Worm (Caenorhabditis elegans) whole organism, L1 larva: Measurements from ENCODE around the gene sre-27.
"Not testable (repeated sequence)": the region's sequence is repeated elsewhere in the genome, so short reads cannot be mapped to it uniquely, and the experiment has no call there.

Experiments used
- C34B4.2 ChIP-seq: sonication (generic microtip); optimal IDR thresholded peaks from 2 replicates; lab custom pipeline; 2017; ENCODE audit warnings: mild to moderate bottlenecking, missing genetic modification characterization, missing compliant biosample characterization
- F16B12.6 ChIP-seq: fragments of 150-350 bp; optimal IDR thresholded peaks from 2 replicates; lab custom pipeline; 2014; ENCODE audit warnings: missing biosample characterization, missing genetic modification characterization
- aha-1 ChIP-seq: fragments of 150-350 bp; optimal IDR thresholded peaks from 2 replicates; lab custom pipeline; 2014; ENCODE audit warnings: missing biosample characterization, missing genetic modification characterization
- ceh-8 ChIP-seq: fragments of 200-800 bp; sonication (Bioruptor generic); optimal IDR thresholded peaks from 2 replicates; lab custom pipeline; 2018; ENCODE audit warnings: mild to moderate bottlenecking, missing genetic modification characterization, moderate library complexity, missing compliant biosample characterization
- ceh-88 ChIP-seq: fragments of 200-800 bp; sonication (Bioruptor generic); IDR thresholded peaks from 2 replicates; pipeline ENCODE4 v1.3.6; 2022; ENCODE audit warnings: missing genetic modification characterization, missing compliant biosample characterization
- ces-1 ChIP-seq: fragments of 150-350 bp; optimal IDR thresholded peaks from 2 replicates; lab custom pipeline; 2014; ENCODE audit warnings: missing biosample characterization, missing genetic modification reagents, missing genetic modification characterization
- efl-1 ChIP-seq, 4 experiments: fragments of 150-350 bp; optimal IDR thresholded peaks in 3 of 4; peaks in 1 of 4; 1 replicate in 1 of 4; 2 replicates in 3 of 4; lab custom pipeline; 2014; ENCODE audit warnings: missing biosample characterization in 2 of 4, missing genetic modification characterization in 2 of 4, missing genetic modification reagents in 2 of 4
- egl-13 ChIP-seq: sonication (generic microtip); optimal IDR thresholded peaks from 2 replicates; lab custom pipeline; 2016; ENCODE audit warnings: missing genotype, missing genetic modification reagents, missing genetic modification characterization, missing compliant biosample characterization
- egl-27 ChIP-seq, 2 experiments: fragments of 150-350 bp in 1 of 2; sonication (generic microtip); optimal IDR thresholded peaks; 3 replicates each; lab custom pipeline; 2017 to 2018; ENCODE audit warnings: missing biosample characterization in 2 of 2, missing genetic modification characterization in 2 of 2, missing genetic modification reagents in 2 of 2
- fkh-8 ChIP-seq: sonication (generic microtip); optimal IDR thresholded peaks from 2 replicates; lab custom pipeline; 2016; ENCODE audit warnings: mild to moderate bottlenecking, missing genetic modification characterization, missing compliant biosample characterization
- fos-1 ChIP-seq: fragments of 150-350 bp; optimal IDR thresholded peaks from 2 replicates; lab custom pipeline; 2014; ENCODE audit warnings: missing biosample characterization, missing genetic modification characterization
- grh-1 ChIP-seq: fragments of 200-800 bp; sonication (Bioruptor generic); IDR thresholded peaks from 2 replicates; pipeline ENCODE4 v1.3.6; 2022; ENCODE audit warnings: missing genetic modification reagents, missing genetic modification characterization, missing compliant biosample characterization
- lin-39 ChIP-seq: fragments of 150-350 bp; optimal IDR thresholded peaks from 2 replicates; lab custom pipeline; 2014; ENCODE audit warnings: missing biosample characterization, missing genetic modification reagents, missing genetic modification characterization
- lir-3 ChIP-seq: sonication (generic microtip); optimal IDR thresholded peaks from 2 replicates; lab custom pipeline; 2016; ENCODE audit warnings: mild to moderate bottlenecking, missing genetic modification characterization, moderate library complexity, missing compliant biosample characterization; ENCODE audit not compliant: poor library complexity
- lsy-2 ChIP-seq, 2 experiments: fragments of 150-350 bp; optimal IDR thresholded peaks; 2 replicates each; lab custom pipeline; 2014; ENCODE audit warnings: missing biosample characterization in 2 of 2, missing genetic modification characterization in 2 of 2
- mep-1 ChIP-seq: fragments of 150-350 bp; optimal IDR thresholded peaks from 2 replicates; lab custom pipeline; 2014; ENCODE audit warnings: missing biosample characterization, missing genetic modification characterization
- nhr-19 ChIP-seq: fragments of 200-800 bp; sonication (Bioruptor generic); conservative IDR thresholded peaks from 2 replicates; pipeline ENCODE4 v1.3.6; 2022; ENCODE audit warnings: missing genetic modification characterization, missing compliant biosample characterization
- nhr-237 ChIP-seq: fragments of 150-350 bp; optimal IDR thresholded peaks from 2 replicates; lab custom pipeline; 2014; ENCODE audit warnings: missing biosample characterization, missing genetic modification characterization
- nhr-71 ChIP-seq: sonication (generic microtip); optimal IDR thresholded peaks from 2 replicates; lab custom pipeline; 2016; ENCODE audit warnings: mild to moderate bottlenecking, missing genetic modification characterization, moderate library complexity, missing compliant biosample characterization
- nhr-76 ChIP-seq: sonication (generic microtip); optimal IDR thresholded peaks from 2 replicates; lab custom pipeline; 2017; ENCODE audit warnings: missing biosample characterization, missing genetic modification characterization
- nhr-77 ChIP-seq: fragments of 150-350 bp; optimal IDR thresholded peaks from 2 replicates; lab custom pipeline; 2014; ENCODE audit warnings: missing biosample characterization, missing genetic modification characterization
- nhr-84 ChIP-seq: sonication (generic microtip); optimal IDR thresholded peaks from 2 replicates; lab custom pipeline; 2017; ENCODE audit warnings: missing biosample characterization, missing genetic modification characterization
- pax-3 ChIP-seq: fragments of 200-800 bp; sonication (Bioruptor generic); optimal IDR thresholded peaks from 2 replicates; lab custom pipeline; 2018; ENCODE audit warnings: mild to moderate bottlenecking, missing genetic modification characterization, moderate library complexity, missing compliant biosample characterization
- rnt-1 ChIP-seq: sonication (generic microtip); optimal IDR thresholded peaks from 2 replicates; lab custom pipeline; 2016; ENCODE audit warnings: mild to moderate bottlenecking, missing genetic modification characterization, moderate library complexity, missing compliant biosample characterization
- snu-23 ChIP-seq: sonication (generic microtip); optimal IDR thresholded peaks from 2 replicates; lab custom pipeline; 2016; ENCODE audit warnings: missing genetic modification characterization, missing compliant biosample characterization
- sptf-1 ChIP-seq: fragments of 150-350 bp; optimal IDR thresholded peaks from 2 replicates; lab custom pipeline; 2014; ENCODE audit warnings: missing biosample characterization, missing genetic modification characterization
- sup-37 ChIP-seq: fragments of 200-800 bp; sonication (Bioruptor generic); optimal IDR thresholded peaks from 2 replicates; lab custom pipeline; 2018; ENCODE audit warnings: mild to moderate bottlenecking, missing genetic modification characterization, missing compliant biosample characterization
- unc-130 ChIP-seq: fragments of 150-350 bp; optimal IDR thresholded peaks from 2 replicates; lab custom pipeline; 2017; ENCODE audit warnings: missing biosample characterization, missing genetic modification characterization, inconsistent platforms
- unc-98 ChIP-seq: fragments of 200-800 bp; sonication (Bioruptor generic); IDR thresholded peaks from 2 replicates; pipeline ENCODE4 v1.3.6; 2022; ENCODE audit warnings: missing genetic modification characterization, missing compliant biosample characterization
- vab-15 ChIP-seq: sonication (generic microtip); optimal IDR thresholded peaks from 2 replicates; lab custom pipeline; 2017; ENCODE audit warnings: missing genotype, mild to moderate bottlenecking, missing genetic modification characterization, missing compliant biosample characterization
- zag-1 ChIP-seq: fragments of 150-350 bp; optimal IDR thresholded peaks from 2 replicates; lab custom pipeline; 2014; ENCODE audit warnings: missing biosample characterization, missing genetic modification characterization

Gene sre-27

ce11 chrII:12444679-12445376 is 27.4 kb upstream of the sre-27 start, which contains the start of the genes W05H5.1 and pitr-6:
TSS of gene W05H5.1 (minus strand) at chrII:12444779.
TSS of gene pitr-6 (plus strand) at chrII:12445326.
- no peak for TF ChIP-seq lin-39 (tag; lab: Kevin White, UChicago)
- TF ChIP-seq nhr-76 (tag; lab: Kevin White, UChicago) = no peak
- no peak for TF ChIP-seq ceh-88 (GFP tag; lab: Robert Waterston, UW)
- no peak for TF ChIP-seq egl-27 (tag; optimal IDR thresholded peaks at IDR 0.05; lab: Kevin White, UChicago)
- no peak for TF ChIP-seq aha-1
- TF ChIP-seq nhr-71 (tag; lab: Kevin White, UChicago) = no peak
- TF ChIP-seq grh-1 (GFP tag; lab: Robert Waterston, UW) = no peak
- no peak for TF ChIP-seq nhr-237 (tag; lab: Kevin White, UChicago)
- TF ChIP-seq zag-1 (tag; lab: Kevin White, UChicago) = no peak
- no peak for TF ChIP-seq pax-3 (tag; lab: Kevin White, UChicago)
- TF ChIP-seq fkh-8 = no peak
- TF ChIP-seq, all 84 proteins: peak for 0

DNA sequence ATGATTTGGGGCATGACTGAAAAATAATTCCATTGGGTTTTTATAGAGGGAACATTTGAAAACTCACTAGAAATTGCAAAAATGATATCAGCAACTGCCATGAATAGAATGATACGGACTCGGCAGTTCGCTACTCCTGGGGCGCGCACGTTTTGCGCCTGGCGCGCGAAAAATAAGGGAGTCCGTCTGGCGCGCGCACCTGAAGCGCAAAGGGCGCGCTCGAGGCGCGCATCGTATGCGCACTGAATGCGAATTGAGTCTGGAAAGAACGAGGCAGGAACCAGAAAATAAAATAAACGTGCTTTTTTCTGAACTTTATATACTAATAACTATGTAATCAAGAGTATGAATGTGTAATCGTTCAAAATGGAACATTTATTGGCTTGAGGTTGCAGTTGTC is 23.8 kb upstream of the sre-27 start, which contains the start of gene Y57A10C.10:
Gene Y57A10C.10, minus strand, starts transcription at position 101 of the 400 bp plus-strand sequence.
- not testable (repeated sequence) for TF ChIP-seq unc-130 (tag; lab: Kevin White, UChicago); ces-1 (GFP tag; lab: Kevin White, UChicago); mep-1
- TF ChIP-seq, all 84 proteins: peak for 0; not testable (repeated sequence) for 84

- TF ChIP-seq pax-3 (tag; lab: Kevin White, UChicago) = no peak
- TF ChIP-seq nhr-71 (tag; lab: Kevin White, UChicago) = peak; percentile 1
Observed at ce11 chrII:12438441-12438840, 21.0 kb upstream of the sre-27 start, which contains the start of gene Y57A10C.9. TSS of gene Y57A10C.9 (minus strand) at chrII:12438541.

DNA sequence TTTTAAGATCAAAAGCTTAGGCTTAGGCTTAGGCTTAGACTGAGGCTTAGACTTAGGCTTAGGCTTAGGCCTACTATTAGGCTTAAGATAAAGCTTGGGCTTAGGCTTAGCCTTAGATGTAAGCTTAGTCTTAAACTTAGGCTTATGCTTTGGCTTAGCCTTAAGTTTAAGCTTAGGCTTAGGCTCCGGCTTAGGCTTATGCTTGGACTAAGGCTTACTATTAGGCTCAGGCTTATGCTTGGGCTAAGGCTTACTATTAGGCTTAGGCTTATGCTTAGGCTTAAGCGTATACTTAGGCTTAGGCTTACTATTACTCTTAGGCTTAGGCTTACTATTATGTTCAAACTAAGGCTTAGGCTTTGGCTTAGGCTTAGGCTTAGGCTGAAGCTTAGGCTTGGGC is 19.3 kb upstream of the sre-27 start:
- TF ChIP-seq lsy-2 (tag; optimal IDR thresholded peaks at IDR 0.05; lab: Kevin White, UChicago) (no peak), egl-13 (tag; lab: Kevin White, UChicago) (no peak), vab-15 (tag; lab: Kevin White, UChicago) (no peak), F16B12.6 (tag; lab: Kevin White, UChicago) (no peak), fos-1 (no peak), nhr-19 (GFP tag; lab: Robert Waterston, UW) (no peak), sup-37 (GFP tag; lab: Kevin White, UChicago) (no peak), fkh-8 (no peak), unc-130 (tag; lab: Kevin White, UChicago) (no peak), sptf-1 (tag; lab: Kevin White, UChicago) (no peak), snu-23 (GFP tag; lab: Kevin White, UChicago) (no peak), nhr-77 (no peak), ceh-8 (no peak), unc-98 (GFP tag; lab: Robert Waterston, UW) (no peak), C34B4.2 (tag; lab: Kevin White, UChicago) (no peak), nhr-84 (tag; lab: Kevin White, UChicago) (no peak), lir-3 (tag; lab: Kevin White, UChicago) (no peak), egl-27 (tag; optimal IDR thresholded peaks at IDR 0.05; lab: Kevin White, UChicago) (no peak)

DNA sequence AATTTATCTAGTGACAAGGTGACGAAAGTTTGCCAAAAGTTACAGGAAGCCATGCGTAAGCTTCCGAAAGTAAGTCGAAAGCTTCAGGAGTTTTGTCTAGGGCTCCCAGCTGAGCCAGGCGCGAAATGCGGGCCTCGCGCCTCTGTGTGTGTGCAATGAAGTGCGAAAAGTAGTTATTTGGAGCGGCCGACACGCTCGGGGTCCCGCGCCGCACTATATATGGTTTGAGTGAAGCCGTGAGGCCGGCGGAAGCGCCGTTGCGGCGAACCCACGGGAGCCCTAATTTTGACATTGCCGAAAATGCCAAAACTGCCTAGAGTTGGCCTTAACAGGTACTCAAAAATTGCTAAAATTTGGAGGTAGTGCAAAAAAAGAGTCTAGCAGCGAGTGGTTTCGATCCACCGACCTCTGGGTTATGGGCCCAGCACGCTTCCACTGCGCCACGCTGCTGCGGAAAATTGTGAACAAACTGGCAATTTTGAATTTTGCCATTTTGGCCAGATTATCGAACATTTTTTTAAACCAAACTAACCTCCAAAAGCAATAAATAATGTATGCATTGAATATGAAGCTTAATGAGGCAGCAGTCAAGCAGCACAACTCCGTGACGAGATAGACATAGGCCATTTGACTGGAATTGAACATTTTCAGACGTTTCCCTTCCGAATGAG is 17.9 kb upstream of the sre-27 start:
- TF ChIP-seq efl-1 (optimal IDR thresholded peaks at IDR 0.05; lab: Kevin White, UChicago) (no peak), efl-1 (GFP tag; optimal IDR thresholded peaks at IDR 0.05 in 1 of 2; lab: Kevin White, UChicago) (peak in 1 of 2 experiments; percentile 52), egl-13 (tag; lab: Kevin White, UChicago) (no peak), rnt-1 (tag; lab: Kevin White, UChicago) (no peak)
